Fruit fly (Drosophila melanogaster) whole organism, embryonic: ENCODE results near the gene Pp1-87B.

ENCODE experiments used
- Asciz ChIP-seq: fragments of 200-800 bp; sonication (Bioruptor generic); optimal IDR thresholded peaks from 2 replicates; lab custom pipeline; 2017; ENCODE audit warnings: missing biosample characterization, mild to moderate bottlenecking, missing genetic modification characterization, missing genetic modification reagents
- B-H1 ChIP-seq: fragments of 200-800 bp; sonication (Bioruptor generic); IDR thresholded peaks from 3 replicates; pipeline ENCODE4 v1.3.6; 2022; ENCODE audit warnings: missing biosample characterization, missing genetic modification characterization
- Bteb2 ChIP-seq: fragments of 200-800 bp; sonication (Bioruptor generic); optimal IDR thresholded peaks from 2 replicates; lab custom pipeline; 2016; ENCODE audit warnings: missing biosample characterization, missing genetic modification characterization
- C15 ChIP-seq: fragments of 200-800 bp; sonication (Bioruptor generic); IDR thresholded peaks from 3 replicates; pipeline ENCODE4 v1.3.6; 2022; ENCODE audit warnings: missing biosample characterization, missing genetic modification characterization
- CG10267 ChIP-seq: fragments of 200-800 bp; sonication (Bioruptor generic); optimal IDR thresholded peaks from 2 replicates; lab custom pipeline; 2018; ENCODE audit warnings: missing biosample characterization, mild to moderate bottlenecking, missing genetic modification characterization, moderate library complexity
- CG11093 ChIP-seq: fragments of 200-800 bp; sonication (Bioruptor generic); IDR thresholded peaks from 3 replicates; pipeline ENCODE4 v1.3.6; 2022; ENCODE audit warnings: missing biosample characterization, missing genetic modification characterization
- CG11695 ChIP-seq: fragments of 200-800 bp; sonication (Bioruptor generic); IDR thresholded peaks from 3 replicates; pipeline ENCODE4 v1.3.6; 2022; ENCODE audit warnings: missing biosample characterization, missing genetic modification characterization
- CG12299 ChIP-seq: fragments of 200-800 bp; sonication (Bioruptor generic); optimal IDR thresholded peaks from 2 replicates; lab custom pipeline; 2018; ENCODE audit warnings: missing biosample characterization, mild to moderate bottlenecking, missing genetic modification characterization
- CG12769 ChIP-seq: fragments of 200-800 bp; sonication (Bioruptor generic); optimal IDR thresholded peaks from 2 replicates; lab custom pipeline; 2019; ENCODE audit warnings: missing biosample characterization, mild to moderate bottlenecking, missing genetic modification characterization, moderate library complexity
- CG13287 ChIP-seq: fragments of 200-800 bp; sonication (Bioruptor generic); IDR thresholded peaks from 2 replicates; pipeline ENCODE4 v1.3.6; 2022; ENCODE audit warnings: missing biosample characterization, missing genetic modification characterization; ENCODE audit not compliant: partially characterized antibody
- CG14014 ChIP-seq: fragments of 200-800 bp; sonication (Bioruptor generic); IDR thresholded peaks from 2 replicates; pipeline ENCODE4 v1.3.6; 2022; ENCODE audit warnings: missing biosample characterization, missing genetic modification characterization
- CG16813 ChIP-seq: fragments of 200-800 bp; sonication (Bioruptor generic); IDR thresholded peaks from 3 replicates; pipeline ENCODE4 v1.3.6; 2022; ENCODE audit warnings: missing biosample characterization, missing genetic modification characterization; ENCODE audit not compliant: partially characterized antibody
- CG17361 ChIP-seq: fragments of 200-800 bp; sonication (Bioruptor generic); IDR thresholded peaks from 3 replicates; pipeline ENCODE4 v1.3.6; 2022; ENCODE audit warnings: missing biosample characterization, missing genetic modification characterization
- CG17612 ChIP-seq: fragments of 200-800 bp; sonication (Bioruptor generic); IDR thresholded peaks from 2 replicates; pipeline ENCODE4 v1.3.6; 2022; ENCODE audit warnings: missing biosample characterization, missing genetic modification characterization
- CG17912 ChIP-seq: fragments of 200-800 bp; sonication (Bioruptor generic); optimal IDR thresholded peaks from 2 replicates; lab custom pipeline; 2018; ENCODE audit warnings: missing biosample characterization, mild to moderate bottlenecking, missing genetic modification characterization
- CG2120 ChIP-seq: fragments of 200-800 bp; sonication (Bioruptor generic); optimal IDR thresholded peaks from 3 replicates; lab custom pipeline; 2016; ENCODE audit warnings: missing biosample characterization, missing genetic modification characterization
- CG34224 ChIP-seq: fragments of 200-800 bp; sonication (Bioruptor generic); IDR thresholded peaks from 3 replicates; pipeline ENCODE4 v1.3.6; 2022; ENCODE audit warnings: missing biosample characterization, missing genetic modification characterization; ENCODE audit not compliant: partially characterized antibody
- CG43689 ChIP-seq: fragments of 200-800 bp; sonication (Bioruptor generic); IDR thresholded peaks from 2 replicates; pipeline ENCODE4 v1.3.6; 2022; ENCODE audit warnings: missing biosample characterization, missing genetic modification characterization
- CG5245 ChIP-seq: fragments of 200-800 bp; sonication (Bioruptor generic); optimal IDR thresholded peaks from 3 replicates; lab custom pipeline; 2016; ENCODE audit warnings: missing biosample characterization, missing genetic modification characterization
- CG6854 ChIP-seq: fragments of 200-800 bp; sonication (Bioruptor generic); optimal IDR thresholded peaks from 3 replicates; lab custom pipeline; 2017; ENCODE audit warnings: missing biosample characterization, mild to moderate bottlenecking, missing genetic modification characterization
- CG7839 ChIP-seq: fragments of 200-800 bp; sonication (Bioruptor generic); optimal IDR thresholded peaks from 3 replicates; lab custom pipeline; 2018; ENCODE audit warnings: missing biosample characterization, mild to moderate bottlenecking, missing genetic modification characterization, moderate library complexity
- CG7928 ChIP-seq: fragments of 200-800 bp; sonication (Bioruptor generic); optimal IDR thresholded peaks from 2 replicates; lab custom pipeline; 2017; ENCODE audit warnings: missing biosample characterization, mild to moderate bottlenecking, missing genetic modification characterization
- CG9932 ChIP-seq: fragments of 200-800 bp; sonication (Bioruptor generic); IDR thresholded peaks from 2 replicates; pipeline ENCODE4 v1.3.6; 2022; ENCODE audit warnings: missing biosample characterization, missing genetic modification characterization
- Camta ChIP-seq: fragments of 200-800 bp; sonication (Bioruptor generic); optimal IDR thresholded peaks from 2 replicates; lab custom pipeline; 2016; ENCODE audit warnings: missing biosample characterization, missing genetic modification characterization
- Dek ChIP-seq: fragments of 200-800 bp; sonication (Bioruptor generic); optimal IDR thresholded peaks from 3 replicates; lab custom pipeline; 2019; ENCODE audit warnings: missing biosample characterization, mild to moderate bottlenecking, missing genetic modification characterization, moderate library complexity
- ERR ChIP-seq: fragments of 200-800 bp; sonication (Bioruptor generic); optimal IDR thresholded peaks from 2 replicates; lab custom pipeline; 2016; ENCODE audit warnings: missing biosample characterization, missing genetic modification characterization
- Fer3 ChIP-seq: fragments of 200-800 bp; sonication (Bioruptor generic); optimal IDR thresholded peaks from 2 replicates; lab custom pipeline; 2018; ENCODE audit warnings: missing biosample characterization, mild to moderate bottlenecking, missing genetic modification characterization, moderate library complexity
- Hand ChIP-seq: fragments of 200-800 bp; sonication (Bioruptor generic); optimal IDR thresholded peaks from 2 replicates; lab custom pipeline; 2017; ENCODE audit warnings: mild to moderate bottlenecking, missing biosample characterization, missing genetic modification reagents, missing genetic modification characterization
- Hr3 ChIP-seq: fragments of 200-800 bp; sonication (Bioruptor generic); optimal IDR thresholded peaks from 3 replicates; lab custom pipeline; 2016; ENCODE audit warnings: missing biosample characterization, missing genetic modification characterization
- Neu2 ChIP-seq: fragments of 200-800 bp; sonication (Bioruptor generic); optimal IDR thresholded peaks from 3 replicates; lab custom pipeline; 2016; ENCODE audit warnings: missing biosample characterization, missing genetic modification characterization, borderline replicate concordance
- Nf-YC ChIP-seq: fragments of 200-800 bp; optimal IDR thresholded peaks from 3 replicates; lab custom pipeline; 2019; ENCODE audit warnings: missing biosample characterization, mild to moderate bottlenecking, missing genetic modification characterization, moderate library complexity
- Sry-δ ChIP-seq: fragments of 200-800 bp; sonication (Bioruptor generic); optimal IDR thresholded peaks from 2 replicates; lab custom pipeline; 2016; ENCODE audit warnings: missing biosample characterization, missing genetic modification characterization
- bcd ChIP-seq: fragments of 200-800 bp; sonication (Bioruptor generic); optimal IDR thresholded peaks from 2 replicates; lab custom pipeline; 2017; ENCODE audit warnings: missing biosample characterization, mild to moderate bottlenecking, missing genetic modification characterization
- bowl ChIP-seq: fragments of 200-800 bp; sonication (Bioruptor generic); IDR thresholded peaks from 2 replicates; pipeline ENCODE4 v1.3.6; 2022; ENCODE audit warnings: missing biosample characterization, missing genetic modification characterization
- br ChIP-seq: fragments of >200 bp; optimal IDR thresholded peaks from 2 replicates; lab custom pipeline; 2017
- bsh ChIP-seq, 2 experiments: fragments of 200-800 bp; sonication (Bioruptor generic); optimal IDR thresholded peaks; 2 replicates each; lab custom pipeline; 2017 to 2018; ENCODE audit warnings: mild to moderate bottlenecking in 2 of 2, missing biosample characterization in 2 of 2, missing genetic modification characterization in 2 of 2, moderate library complexity in 1 of 2
- chif ChIP-seq, 2 experiments: fragments of 200-800 bp; sonication (Bioruptor generic); optimal IDR thresholded peaks; 3 replicates each; lab custom pipeline; 2016; ENCODE audit warnings: missing biosample characterization in 2 of 2, missing genetic modification characterization in 2 of 2
- ems ChIP-seq: fragments of 200-800 bp; sonication (Bioruptor generic); optimal IDR thresholded peaks from 3 replicates; lab custom pipeline; 2016; ENCODE audit warnings: missing biosample characterization, missing genetic modification characterization
- fu2 ChIP-seq: fragments of 200-800 bp; sonication (Bioruptor generic); optimal IDR thresholded peaks from 2 replicates; lab custom pipeline; 2016; ENCODE audit warnings: missing biosample characterization, missing genetic modification characterization
- grau ChIP-seq: fragments of 200-800 bp; optimal IDR thresholded peaks from 3 replicates; lab custom pipeline; 2019; ENCODE audit warnings: missing biosample characterization, mild to moderate bottlenecking, missing genetic modification characterization, moderate library complexity
- gsb ChIP-seq: fragments of 200-800 bp; sonication (Bioruptor generic); IDR thresholded peaks from 2 replicates; pipeline ENCODE4 v1.3.6; 2022; ENCODE audit warnings: missing biosample characterization, missing genetic modification characterization
- hkb ChIP-seq, 2 experiments: fragments of 200-800 bp in 1 of 2; fragments of >200 bp in 1 of 2; sonication (Bioruptor generic) in 1 of 2; IDR thresholded peaks in 1 of 2; optimal IDR thresholded peaks in 1 of 2; 2 replicates each; pipeline versions ENCODE4 v1.3.6 to Lab custom; 2017 to 2022; ENCODE audit warnings: missing biosample characterization in 1 of 2, missing genetic modification characterization in 1 of 2
- kah ChIP-seq: fragments of 200-800 bp; sonication (Bioruptor generic); optimal IDR thresholded peaks from 2 replicates; lab custom pipeline; 2018; ENCODE audit warnings: missing biosample characterization, mild to moderate bottlenecking, missing genetic modification characterization
- lola ChIP-seq, 3 experiments: fragments of >200 bp in 2 of 3; fragments of 200-800 bp in 1 of 3; sonication (Bioruptor generic) in 1 of 3; optimal IDR thresholded peaks; 2 replicates each; lab custom pipeline; 2017 to 2019; ENCODE audit warnings: missing biosample characterization in 3 of 3, missing genetic modification characterization in 3 of 3, mild to moderate bottlenecking in 1 of 3, moderate library complexity in 1 of 3
- lov ChIP-seq, 2 experiments: fragments of 200-800 bp in 1 of 2; fragments of >200 bp in 1 of 2; sonication (Bioruptor generic) in 1 of 2; IDR thresholded peaks in 1 of 2; optimal IDR thresholded peaks in 1 of 2; 2 replicates in 1 of 2; 3 replicates in 1 of 2; pipeline versions ENCODE4 v1.3.6 to Lab custom; 2017 to 2022; ENCODE audit warnings: missing biosample characterization in 1 of 2, missing genetic modification characterization in 1 of 2
- oc ChIP-seq: fragments of 200-800 bp; sonication (Bioruptor generic); optimal IDR thresholded peaks from 2 replicates; lab custom pipeline; 2018; ENCODE audit warnings: missing biosample characterization, mild to moderate bottlenecking, missing genetic modification characterization, moderate library complexity
- sim ChIP-seq: fragments of 200-800 bp; sonication (Bioruptor generic); IDR thresholded peaks from 2 replicates; pipeline ENCODE4 v1.3.6; 2022; ENCODE audit warnings: missing biosample characterization, missing genetic modification characterization
- sqz ChIP-seq: fragments of 200-800 bp; sonication (Bioruptor generic); optimal IDR thresholded peaks from 3 replicates; lab custom pipeline; 2018; ENCODE audit warnings: missing biosample characterization, mild to moderate bottlenecking, missing genetic modification characterization
- usp ChIP-seq: fragments of >200 bp; optimal IDR thresholded peaks from 2 replicates; lab custom pipeline; 2017; ENCODE audit warnings: missing biosample characterization, missing genetic modification characterization
- z ChIP-seq: fragments of 200-800 bp; sonication (Bioruptor generic); IDR thresholded peaks from 3 replicates; pipeline ENCODE4 v1.3.6; 2022; ENCODE audit warnings: missing biosample characterization, missing genetic modification characterization

Gene Pp1-87B

dm6 chr3R:12451376-12451775 is 25.7 kb upstream of the Pp1-87B start (continued):
- TF ChIP-seq ems (GFP tag; lab: Kevin White, UChicago) (peak; percentile 4), bsh (GFP tag; optimal IDR thresholded peaks at IDR 0.05; lab: Kevin White, UChicago) (peak in 1 of 2 experiments; percentile 38), Fer3 (tag; lab: Kevin White, UChicago) (peak; percentile 48), CG14014 (GFP tag; lab: Robert Waterston, UW) (no peak), Hr3 (GFP tag; lab: Kevin White, UChicago) (peak; percentile 18), CG12299 (tag; lab: Kevin White, UChicago) (no peak), CG43689 (GFP tag; lab: Robert Waterston, UW) (no peak), CG17912 (GFP tag; lab: Kevin White, UChicago) (no peak), Sry-δ (no peak), br (lab: Kevin White, UChicago) (no peak), lov (optimal IDR thresholded peaks at IDR 0.05; lab: Kevin White, UChicago) (no peak), lov (GFP tag; IDR thresholded peaks at IDR 0.05; lab: Robert Waterston, UW) (no peak), bcd (GFP tag; lab: Kevin White, UChicago) (no peak), CG7839 (peak; percentile 58), CG17612 (no peak), sim (GFP tag; lab: Robert Waterston, UW) (no peak), chif (GFP tag; optimal IDR thresholded peaks at IDR 0.05; lab: Kevin White, UChicago) (peak in 1 of 2 experiments; percentile 16), CG13287 (GFP tag; lab: Robert Waterston, UW) (no peak), CG11695 (GFP tag; lab: Robert Waterston, UW) (no peak), oc (tag; lab: Kevin White, UChicago) (no peak), z (GFP tag; lab: Robert Waterston, UW) (no peak), Neu2 (GFP tag; lab: Kevin White, UChicago) (no peak), CG2120 (peak; percentile 22), CG9932 (GFP tag; lab: Robert Waterston, UW) (0 out of 2 replicates have a peak, but pooled peaks have one; percentile 21), CG34224 (GFP tag; lab: Robert Waterston, UW) (no peak), Camta (GFP tag; lab: Kevin White, UChicago) (no peak), ERR (GFP tag; lab: Kevin White, UChicago) (no peak), Nf-YC (tag; lab: Kevin White, UChicago) (no peak), gsb (GFP tag; lab: Robert Waterston, UW) (0 out of 2 replicates have a peak, but pooled peaks have one; percentile 6), bowl (GFP tag; lab: Robert Waterston, UW) (no peak), CG5245 (GFP tag; lab: Kevin White, UChicago) (peak; percentile 9), Dek (tag; lab: Kevin White, UChicago) (no peak), CG10267 (tag; lab: Kevin White, UChicago) (no peak), CG17361 (GFP tag; lab: Robert Waterston, UW) (no peak), sqz (no peak), B-H1 (peak; percentile 22; the same call in 1 of the 3 replicates), Hand (GFP tag; lab: Kevin White, UChicago) (no peak), kah (GFP tag; lab: Kevin White, UChicago) (no peak), CG12769 (tag; lab: Kevin White, UChicago) (peak; percentile 43), CG7928 (GFP tag; lab: Kevin White, UChicago) (no peak), fu2 (GFP tag; lab: Kevin White, UChicago) (no peak), CG16813 (no peak), usp (GFP tag; lab: Kevin White, UChicago) (no peak), lola (GFP tag; optimal IDR thresholded peaks at IDR 0.05; lab: Kevin White, UChicago) (no peak), C15 (no peak), Bteb2 (no peak), hkb (optimal IDR thresholded peaks at IDR 0.05; lab: Kevin White, UChicago) (no peak), hkb (GFP tag; IDR thresholded peaks at IDR 0.05; lab: Robert Waterston, UW) (peak; percentile 62), grau (tag; lab: Kevin White, UChicago) (peak; percentile 52), CG6854 (GFP tag; lab: Kevin White, UChicago) (no peak), CG11093 (GFP tag; lab: Robert Waterston, UW) (no peak), Asciz (GFP tag; lab: Kevin White, UChicago) (peak; percentile 21)
